Fruit fly (Drosophila melanogaster) whole organism, embryonic: ENCODE measurements around the gene ca.

Experiments
- Asciz ChIP-seq: fragments of 200-800 bp; sonication (Bioruptor generic); optimal IDR thresholded peaks from 2 replicates; lab custom pipeline; 2017; ENCODE audit warnings: missing biosample characterization, mild to moderate bottlenecking, missing genetic modification characterization, missing genetic modification reagents
- CG10209 ChIP-seq: fragments of 200-800 bp; sonication (Bioruptor generic); optimal IDR thresholded peaks from 3 replicates; lab custom pipeline; 2017; ENCODE audit warnings: missing biosample characterization, mild to moderate bottlenecking, missing genetic modification characterization, missing genetic modification reagents
- CG11247 ChIP-seq: fragments of 200-800 bp; sonication (Bioruptor generic); IDR thresholded peaks from 2 replicates; pipeline ENCODE4 v1.3.6; 2022; ENCODE audit warnings: missing biosample characterization, missing genetic modification characterization
- CG11696 ChIP-seq: fragments of 200-800 bp; sonication (Bioruptor generic); IDR thresholded peaks from 2 replicates; pipeline ENCODE4 v1.3.6; 2022; ENCODE audit warnings: missing biosample characterization, missing genetic modification characterization
- CG12104 ChIP-seq: fragments of 200-800 bp; sonication (Bioruptor generic); optimal IDR thresholded peaks from 3 replicates; lab custom pipeline; 2016; ENCODE audit warnings: missing biosample characterization, missing genetic modification characterization
- CG12155 ChIP-seq: fragments of 200-800 bp; sonication (Bioruptor generic); optimal IDR thresholded peaks from 3 replicates; lab custom pipeline; 2016; ENCODE audit warnings: missing biosample characterization, missing genetic modification characterization
- CG13287 ChIP-seq: fragments of 200-800 bp; sonication (Bioruptor generic); IDR thresholded peaks from 2 replicates; pipeline ENCODE4 v1.3.6; 2022; ENCODE audit warnings: missing biosample characterization, missing genetic modification characterization; ENCODE audit not compliant: partially characterized antibody
- CG14050 ChIP-seq: fragments of 200-800 bp; sonication (Bioruptor generic); IDR thresholded peaks from 3 replicates; pipeline ENCODE4 v1.3.6; 2022; ENCODE audit warnings: missing biosample characterization, missing genetic modification characterization
- CG14710 ChIP-seq: fragments of 200-800 bp; sonication (Bioruptor generic); optimal IDR thresholded peaks from 3 replicates; lab custom pipeline; 2019; ENCODE audit warnings: missing biosample characterization, mild to moderate bottlenecking, missing genetic modification characterization, moderate library complexity
- CG15073 ChIP-seq: fragments of 200-800 bp; sonication (Bioruptor generic); optimal IDR thresholded peaks from 2 replicates; lab custom pipeline; 2016; ENCODE audit warnings: missing biosample characterization, missing genetic modification characterization
- CG15696 ChIP-seq: fragments of 200-800 bp; sonication (Bioruptor generic); optimal IDR thresholded peaks from 2 replicates; lab custom pipeline; 2019; ENCODE audit warnings: missing biosample characterization, mild to moderate bottlenecking, missing genetic modification characterization, moderate library complexity
- CG1603 ChIP-seq: fragments of 200-800 bp; sonication (Bioruptor generic); optimal IDR thresholded peaks from 2 replicates; lab custom pipeline; 2019; ENCODE audit warnings: missing biosample characterization, mild to moderate bottlenecking, missing genetic modification characterization, moderate library complexity
- CG17829 ChIP-seq: fragments of 200-800 bp; optimal IDR thresholded peaks from 2 replicates; lab custom pipeline; 2019; ENCODE audit warnings: missing biosample characterization, mild to moderate bottlenecking, missing genetic modification characterization, moderate library complexity
- CG2116 ChIP-seq: fragments of 200-800 bp; sonication (Bioruptor generic); optimal IDR thresholded peaks from 3 replicates; lab custom pipeline; 2018; ENCODE audit warnings: missing biosample characterization, mild to moderate bottlenecking, missing genetic modification characterization
- CG2120 ChIP-seq: fragments of 200-800 bp; sonication (Bioruptor generic); optimal IDR thresholded peaks from 3 replicates; lab custom pipeline; 2016; ENCODE audit warnings: missing biosample characterization, missing genetic modification characterization
- CG2712 ChIP-seq: fragments of 200-800 bp; optimal IDR thresholded peaks from 3 replicates; lab custom pipeline; 2019; ENCODE audit warnings: missing biosample characterization, mild to moderate bottlenecking, missing genetic modification characterization, moderate library complexity
- CG30403 ChIP-seq: fragments of 200-800 bp; sonication (Bioruptor generic); optimal IDR thresholded peaks from 3 replicates; lab custom pipeline; 2016; ENCODE audit warnings: missing biosample characterization, missing genetic modification characterization
- CG34224 ChIP-seq: fragments of 200-800 bp; sonication (Bioruptor generic); IDR thresholded peaks from 3 replicates; pipeline ENCODE4 v1.3.6; 2022; ENCODE audit warnings: missing biosample characterization, missing genetic modification characterization; ENCODE audit not compliant: partially characterized antibody
- CG3838 ChIP-seq: fragments of 200-800 bp; sonication (Bioruptor generic); optimal IDR thresholded peaks from 3 replicates; lab custom pipeline; 2016; ENCODE audit warnings: missing biosample characterization, missing genetic modification characterization
- CG42726 ChIP-seq: fragments of 200-800 bp; sonication (Bioruptor generic); IDR thresholded peaks from 2 replicates; pipeline ENCODE4 v1.3.6; 2022; ENCODE audit warnings: missing biosample characterization, missing genetic modification characterization; ENCODE audit not compliant: partially characterized antibody
- CG4617 ChIP-seq: fragments of 200-800 bp; sonication (Bioruptor generic); optimal IDR thresholded peaks from 3 replicates; lab custom pipeline; 2016; ENCODE audit warnings: missing biosample characterization, missing genetic modification characterization, borderline replicate concordance
- CG4854 ChIP-seq: fragments of 200-800 bp; sonication (Bioruptor generic); optimal IDR thresholded peaks from 2 replicates; lab custom pipeline; 2016; ENCODE audit warnings: missing biosample characterization, missing genetic modification characterization, inconsistent platforms
- CG7271 ChIP-seq: fragments of 200-800 bp; sonication (Bioruptor generic); optimal IDR thresholded peaks from 2 replicates; lab custom pipeline; 2018; ENCODE audit warnings: missing biosample characterization, mild to moderate bottlenecking, missing genetic modification characterization, moderate library complexity
- CG9215 ChIP-seq: fragments of 200-800 bp; sonication (Bioruptor generic); IDR thresholded peaks from 2 replicates; pipeline ENCODE4 v1.3.6; 2022; ENCODE audit warnings: missing biosample characterization, missing genetic modification characterization
- CG9437 ChIP-seq: fragments of 200-800 bp; sonication (Bioruptor generic); optimal IDR thresholded peaks from 2 replicates; lab custom pipeline; 2018; ENCODE audit warnings: missing biosample characterization, mild to moderate bottlenecking, missing genetic modification characterization
- CTCF ChIP-seq: fragments of 200-800 bp; sonication (Bioruptor generic); optimal IDR thresholded peaks from 2 replicates; lab custom pipeline; 2017; ENCODE audit warnings: missing biosample characterization, mild to moderate bottlenecking, missing genetic modification characterization, moderate library complexity
- CkIIα-i1 ChIP-seq: fragments of 200-800 bp; sonication (Bioruptor generic); IDR thresholded peaks from 2 replicates; pipeline ENCODE4 v1.3.6; 2022; ENCODE audit warnings: missing biosample characterization, missing genetic modification characterization
- Deaf1 ChIP-seq: fragments of 200-800 bp; optimal IDR thresholded peaks from 3 replicates; lab custom pipeline; 2019; ENCODE audit warnings: missing biosample characterization, mild to moderate bottlenecking, missing genetic modification characterization, moderate library complexity
- Dll ChIP-seq: fragments of 200-800 bp; sonication (Bioruptor generic); IDR thresholded peaks from 4 replicates; pipeline ENCODE4 v1.3.6; 2022; ENCODE audit warnings: missing biosample characterization, missing genetic modification characterization; ENCODE audit not compliant: partially characterized antibody
- Dp ChIP-seq: fragments of 200-800 bp; sonication (Bioruptor generic); optimal IDR thresholded peaks from 2 replicates; lab custom pipeline; 2018; ENCODE audit warnings: missing biosample characterization, mild to moderate bottlenecking, missing genetic modification characterization, moderate library complexity
- Ets97D ChIP-seq: fragments of 200-800 bp; sonication (Bioruptor generic); optimal IDR thresholded peaks from 3 replicates; lab custom pipeline; 2016; ENCODE audit warnings: missing biosample characterization, missing genetic modification characterization
- Scr ChIP-seq: fragments of 200-800 bp; sonication (Bioruptor generic); IDR thresholded peaks from 2 replicates; pipeline ENCODE4 v1.3.6; 2022; ENCODE audit warnings: missing biosample characterization, missing genetic modification characterization; ENCODE audit not compliant: partially characterized antibody
- Side ChIP-seq: fragments of 200-800 bp; sonication (Bioruptor generic); optimal IDR thresholded peaks from 2 replicates; lab custom pipeline; 2016; ENCODE audit warnings: missing biosample characterization, missing genetic modification characterization
- Sin3A ChIP-seq: fragments of >200 bp; optimal IDR thresholded peaks from 2 replicates; lab custom pipeline; 2018
- al ChIP-seq: fragments of 200-800 bp; sonication (Bioruptor generic); IDR thresholded peaks from 2 replicates; pipeline ENCODE4 v1.3.6; 2022; ENCODE audit warnings: missing biosample characterization, missing genetic modification characterization
- crp ChIP-seq, 2 experiments: fragments of 200-800 bp; sonication (Bioruptor generic); optimal IDR thresholded peaks; 2 replicates in 1 of 2; 3 replicates in 1 of 2; lab custom pipeline; 2017; ENCODE audit warnings: missing biosample characterization in 2 of 2, missing genetic modification characterization in 2 of 2, mild to moderate bottlenecking in 1 of 2, moderate library complexity in 1 of 2
- gcm2 ChIP-seq: fragments of 200-800 bp; sonication (Bioruptor generic); optimal IDR thresholded peaks from 2 replicates; lab custom pipeline; 2016; ENCODE audit warnings: missing biosample characterization, missing genetic modification characterization
- grn ChIP-seq: fragments of 200-800 bp; sonication (Bioruptor generic); optimal IDR thresholded peaks from 3 replicates; lab custom pipeline; 2017; ENCODE audit warnings: missing biosample characterization, missing genetic modification characterization
- hb ChIP-seq: fragments of 200-800 bp; sonication (Bioruptor generic); IDR thresholded peaks from 3 replicates; pipeline ENCODE4 v1.3.6; 2022; ENCODE audit warnings: missing biosample characterization, missing genetic modification characterization; ENCODE audit not compliant: partially characterized antibody
- insv ChIP-seq, 2 experiments: fragments of 200-800 bp; sonication (Bioruptor generic); optimal IDR thresholded peaks; 3 replicates each; lab custom pipeline; 2016 to 2018; ENCODE audit warnings: missing biosample characterization in 2 of 2, missing genetic modification characterization in 2 of 2
- lilli ChIP-seq: fragments of 200-800 bp; sonication (Bioruptor generic); optimal IDR thresholded peaks from 3 replicates; lab custom pipeline; 2016; ENCODE audit warnings: missing biosample characterization, missing genetic modification characterization
- lov ChIP-seq, 2 experiments: fragments of 200-800 bp in 1 of 2; fragments of >200 bp in 1 of 2; sonication (Bioruptor generic) in 1 of 2; IDR thresholded peaks in 1 of 2; optimal IDR thresholded peaks in 1 of 2; 2 replicates in 1 of 2; 3 replicates in 1 of 2; pipeline versions ENCODE4 v1.3.6 to Lab custom; 2017 to 2022; ENCODE audit warnings: missing biosample characterization in 1 of 2, missing genetic modification characterization in 1 of 2
- nerfin-1 ChIP-seq: fragments of 200-800 bp; sonication (Bioruptor generic); optimal IDR thresholded peaks from 3 replicates; lab custom pipeline; 2019; ENCODE audit warnings: missing biosample characterization, mild to moderate bottlenecking, missing genetic modification characterization, moderate library complexity
- nerfin-2 ChIP-seq: fragments of 200-800 bp; sonication (Bioruptor generic); IDR thresholded peaks from 2 replicates; pipeline ENCODE4 v1.3.6; 2022; ENCODE audit warnings: missing biosample characterization, missing genetic modification characterization; ENCODE audit not compliant: partially characterized antibody
- prd ChIP-seq, 3 experiments: fragments of >200 bp in 2 of 3; fragments of 200-800 bp in 1 of 3; sonication (Bioruptor generic) in 1 of 3; optimal IDR thresholded peaks in 2 of 3; IDR thresholded peaks in 1 of 3; 2 replicates in 2 of 3; 3 replicates in 1 of 3; pipeline versions ENCODE4 v1.3.6 to Lab custom; 2017 to 2022; ENCODE audit warnings: missing biosample characterization in 1 of 3, missing genetic modification characterization in 1 of 3
- row ChIP-seq: fragments of 200-800 bp; sonication (Bioruptor generic); IDR thresholded peaks from 3 replicates; pipeline ENCODE4 v1.3.6; 2022; ENCODE audit warnings: missing biosample characterization, missing genetic modification characterization
- sens ChIP-seq: fragments of 200-800 bp; sonication (Bioruptor generic); peaks from one replicate; lab custom pipeline; 2016; ENCODE audit warnings: missing biosample characterization, missing genetic modification characterization

ca gene

dm6 chr3R:29830925-29831324, 24.3 kb downstream of the ca start (continued):
- TF ChIP-seq nerfin-1 (tag; lab: Kevin White, UChicago) (peak; percentile 80), CG7271 (peak; percentile 85), sens (GFP tag; lab: Kevin White, UChicago) (peak; percentile 84), CG12155 (no peak), Side (GFP tag; lab: Kevin White, UChicago) (peak; percentile 16), CG12104 (peak; percentile 40), al (GFP tag; lab: Robert Waterston, UW) (no peak), lov (optimal IDR thresholded peaks at IDR 0.05; lab: Kevin White, UChicago) (no peak), lov (GFP tag; IDR thresholded peaks at IDR 0.05; lab: Robert Waterston, UW) (no peak), CG11247 (no peak), CG15696 (tag; lab: Kevin White, UChicago) (peak; percentile 95), CG14050 (GFP tag; lab: Robert Waterston, UW) (no peak), CG14710 (tag; lab: Kevin White, UChicago) (peak; percentile 82)

DNA sequence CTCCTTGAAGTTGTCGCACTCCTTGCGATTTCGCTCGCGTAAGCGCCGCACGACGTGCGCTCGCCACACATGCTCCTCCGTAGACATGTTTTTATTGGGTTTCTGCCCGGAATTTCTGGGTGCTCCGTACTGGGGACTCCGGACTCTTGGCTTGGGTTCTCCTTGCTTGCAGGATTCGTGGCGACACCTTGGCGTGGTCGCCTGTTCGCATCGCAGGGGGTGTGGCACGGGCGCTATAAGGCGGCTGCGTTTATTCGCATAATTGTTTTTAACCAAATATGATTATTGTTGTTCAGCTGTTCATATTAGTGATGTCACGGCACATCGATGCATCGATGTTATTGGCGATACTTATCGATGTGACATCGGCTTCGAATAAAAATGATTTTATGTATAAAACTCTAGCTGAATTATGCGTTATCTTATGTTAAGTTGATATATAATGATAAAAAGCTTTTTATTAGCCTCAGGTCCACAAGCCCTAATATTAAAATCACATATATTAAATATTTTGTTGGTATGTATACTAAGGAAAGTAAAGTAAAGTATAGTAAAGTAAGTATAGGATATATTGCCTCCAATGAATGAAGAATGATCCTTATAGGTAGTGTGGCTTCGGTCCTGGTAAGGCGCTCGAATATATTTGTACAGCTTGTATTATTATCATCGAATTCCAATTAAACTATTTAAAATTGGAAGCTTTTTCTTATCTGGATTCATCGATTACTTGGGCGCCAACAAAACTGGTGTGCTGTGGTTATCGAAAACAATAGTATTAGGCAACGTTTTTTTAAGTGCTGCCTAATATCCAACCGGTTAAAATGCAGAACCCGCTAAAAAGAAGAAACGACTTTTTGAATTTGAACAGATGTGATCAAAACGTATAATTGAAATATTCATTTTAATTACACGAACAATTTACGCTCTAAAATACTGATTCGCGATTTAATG, 28.4 kb downstream of the ca start, which contains the start of gene Atg16:
Gene Atg16, minus strand, starts transcription at position 343 of the 951 bp plus-strand sequence.
- TF ChIP-seq CG2116 (GFP tag; lab: Kevin White, UChicago), result peak; percentile 64
- TF ChIP-seq grn (GFP tag; lab: Kevin White, UChicago), result peak; percentile 17
- peak; percentile 6 for TF ChIP-seq CG17829 (tag; lab: Kevin White, UChicago)
- no peak for TF ChIP-seq CG4854
- no peak for TF ChIP-seq Deaf1 (tag; lab: Kevin White, UChicago)
- TF ChIP-seq Sin3A (lab: Kevin White, UChicago), result peak; percentile 6
- TF ChIP-seq insv (GFP tag; optimal IDR thresholded peaks at IDR 0.05; lab: Kevin White, UChicago), result no peak
- peak; percentile 11 for TF ChIP-seq CG30403
- TF ChIP-seq CG2120 (GFP tag; lab: Kevin White, UChicago), result peak; percentile 36
- no peak for TF ChIP-seq CG2712 (tag; lab: Kevin White, UChicago)
- peak; percentile 3 for TF ChIP-seq CG1603 (tag; lab: Kevin White, UChicago)
- no peak for TF ChIP-seq CG10209 (GFP tag; lab: Kevin White, UChicago)
- TF ChIP-seq crp (GFP tag; optimal IDR thresholded peaks at IDR 0.05; lab: Kevin White, UChicago), result peak in 1 of 2 experiments; percentile 78
- no peak for TF ChIP-seq gcm2 (GFP tag; lab: Kevin White, UChicago)
- TF ChIP-seq CG34224 (GFP tag; lab: Robert Waterston, UW), result peak; percentile 87
- TF ChIP-seq CG4617 (GFP tag; lab: Kevin White, UChicago), result peak; percentile 39
- TF ChIP-seq CG42726 (GFP tag; lab: Robert Waterston, UW), result peak; percentile 86
- peak; percentile 85 for TF ChIP-seq CG13287 (GFP tag; lab: Robert Waterston, UW)
- no peak for TF ChIP-seq prd (optimal IDR thresholded peaks at IDR 0.05; lab: Kevin White, UChicago)
- TF ChIP-seq prd (GFP tag; IDR thresholded peaks at IDR 0.05; lab: Robert Waterston, UW), result no peak
- no peak for TF ChIP-seq CG15073 (GFP tag; lab: Kevin White, UChicago)
- TF ChIP-seq Dll, result peak; percentile 90
- peak; percentile 90 for TF ChIP-seq Dp (GFP tag; lab: Kevin White, UChicago)
- peak; percentile 95 for TF ChIP-seq Scr (GFP tag; lab: Robert Waterston, UW)
- no peak for TF ChIP-seq CG3838 (GFP tag; lab: Kevin White, UChicago)
- no peak for TF ChIP-seq CG11696 (GFP tag; lab: Robert Waterston, UW)
- TF ChIP-seq CG9215 (GFP tag; lab: Robert Waterston, UW), result no peak
- TF ChIP-seq nerfin-2 (GFP tag; lab: Robert Waterston, UW), result peak; percentile 87
- peak; percentile 94 for TF ChIP-seq hb (GFP tag; lab: Robert Waterston, UW)
- TF ChIP-seq CTCF (GFP tag; lab: Kevin White, UChicago), result no peak
- peak; percentile 72 for TF ChIP-seq row (GFP tag; lab: Robert Waterston, UW)
- no peak for TF ChIP-seq Asciz
- peak; percentile 38 for TF ChIP-seq CG14710 (tag; lab: Kevin White, UChicago)
- TF ChIP-seq lilli (GFP tag; lab: Kevin White, UChicago), result peak; percentile 15
- no peak for TF ChIP-seq CkIIα-i1 (GFP tag; lab: Robert Waterston, UW)
- TF ChIP-seq Ets97D (GFP tag; lab: Kevin White, UChicago), result peak; percentile 22
- TF ChIP-seq CG9437 (GFP tag; lab: Kevin White, UChicago), result no peak
